Fruit fly (Drosophila melanogaster) whole organism, embryonic: Measurements from ENCODE around the gene Mkk4.

Experiments
- Adf1 ChIP-seq: fragments of 200-800 bp; sonication (Bioruptor generic); IDR thresholded peaks from 2 replicates; pipeline ENCODE4 v1.3.6; 2022; ENCODE audit warnings: missing biosample characterization, missing genetic modification characterization
- C15 ChIP-seq: fragments of 200-800 bp; sonication (Bioruptor generic); IDR thresholded peaks from 3 replicates; pipeline ENCODE4 v1.3.6; 2022; ENCODE audit warnings: missing biosample characterization, missing genetic modification characterization
- CG10543 ChIP-seq: fragments of 200-800 bp; sonication (Bioruptor generic); optimal IDR thresholded peaks from 3 replicates; lab custom pipeline; 2017; ENCODE audit warnings: missing biosample characterization, mild to moderate bottlenecking, missing genetic modification characterization, moderate library complexity
- CG12071 ChIP-seq: fragments of 200-800 bp; sonication (Bioruptor generic); optimal IDR thresholded peaks from 3 replicates; lab custom pipeline; 2018; ENCODE audit warnings: missing biosample characterization, mild to moderate bottlenecking, missing genetic modification characterization
- CG12391 ChIP-seq: fragments of 200-800 bp; sonication (Bioruptor generic); optimal IDR thresholded peaks from 3 replicates; lab custom pipeline; 2018; ENCODE audit warnings: missing biosample characterization, mild to moderate bottlenecking, missing genetic modification characterization, moderate library complexity
- CG13296 ChIP-seq: fragments of 200-800 bp; sonication (Bioruptor generic); optimal IDR thresholded peaks from 3 replicates; lab custom pipeline; 2018; ENCODE audit warnings: missing biosample characterization, mild to moderate bottlenecking, missing genetic modification characterization
- CG14014 ChIP-seq: fragments of 200-800 bp; sonication (Bioruptor generic); IDR thresholded peaks from 2 replicates; pipeline ENCODE4 v1.3.6; 2022; ENCODE audit warnings: missing biosample characterization, missing genetic modification characterization
- CG15479 ChIP-seq: fragments of 200-800 bp; sonication (Bioruptor generic); optimal IDR thresholded peaks from 3 replicates; lab custom pipeline; 2019; ENCODE audit warnings: missing biosample characterization, mild to moderate bottlenecking, missing genetic modification characterization, moderate library complexity
- CG15514 ChIP-seq: fragments of 200-800 bp; sonication (Bioruptor generic); optimal IDR thresholded peaks from 3 replicates; lab custom pipeline; 2017; ENCODE audit warnings: missing biosample characterization, missing genetic modification characterization, mild to moderate bottlenecking, moderate library complexity, missing genetic modification reagents
- CG17186 ChIP-seq: fragments of 200-800 bp; sonication (Bioruptor generic); optimal IDR thresholded peaks from 3 replicates; lab custom pipeline; 2017; ENCODE audit warnings: missing biosample characterization, missing genetic modification reagents, missing genetic modification characterization
- CG17359 ChIP-seq: fragments of 200-800 bp; sonication (Bioruptor generic); optimal IDR thresholded peaks from 3 replicates; lab custom pipeline; 2018; ENCODE audit warnings: missing biosample characterization, mild to moderate bottlenecking, missing genetic modification characterization, moderate library complexity
- CG17568 ChIP-seq: fragments of 200-800 bp; sonication (Bioruptor generic); optimal IDR thresholded peaks from 2 replicates; lab custom pipeline; 2018; ENCODE audit warnings: missing biosample characterization, mild to moderate bottlenecking, missing genetic modification characterization, moderate library complexity
- CG2199 ChIP-seq: fragments of 200-800 bp; sonication (Bioruptor generic); IDR thresholded peaks from 3 replicates; pipeline ENCODE4 v1.3.6; 2022; ENCODE audit warnings: missing biosample characterization, missing genetic modification characterization
- CG32532 ChIP-seq: fragments of 200-800 bp; sonication (Bioruptor generic); IDR thresholded peaks from 2 replicates; pipeline ENCODE4 v1.3.6; 2022; ENCODE audit warnings: missing biosample characterization, missing genetic modification characterization
- CG4328 ChIP-seq: fragments of 200-800 bp; sonication (Bioruptor generic); optimal IDR thresholded peaks from 3 replicates; lab custom pipeline; 2017; ENCODE audit warnings: missing biosample characterization, missing genetic modification reagents, missing genetic modification characterization
- CG6791 ChIP-seq: fragments of 200-800 bp; sonication (Bioruptor generic); IDR thresholded peaks from 3 replicates; pipeline ENCODE4 v1.3.6; 2022; ENCODE audit warnings: missing biosample characterization, missing genetic modification characterization; ENCODE audit not compliant: partially characterized antibody
- CG8089 ChIP-seq: fragments of 200-800 bp; sonication (Bioruptor generic); optimal IDR thresholded peaks from 3 replicates; lab custom pipeline; 2016; ENCODE audit warnings: missing biosample characterization, missing genetic modification characterization
- D ChIP-seq, 2 experiments: fragments of 200-800 bp in 1 of 2; fragments of >200 bp in 1 of 2; sonication (Bioruptor generic) in 1 of 2; optimal IDR thresholded peaks; 2 replicates in 1 of 2; 3 replicates in 1 of 2; lab custom pipeline; 2017; ENCODE audit warnings: mild to moderate bottlenecking in 1 of 2, missing biosample characterization in 1 of 2, missing genetic modification characterization in 1 of 2, missing genetic modification reagents in 1 of 2
- Fer2 ChIP-seq: fragments of 200-800 bp; sonication (Bioruptor generic); optimal IDR thresholded peaks from 2 replicates; lab custom pipeline; 2018; ENCODE audit warnings: missing biosample characterization, mild to moderate bottlenecking, missing genetic modification characterization, moderate library complexity
- HHEX ChIP-seq: fragments of 200-800 bp; sonication (Bioruptor generic); optimal IDR thresholded peaks from 3 replicates; lab custom pipeline; 2017; ENCODE audit warnings: missing biosample characterization, mild to moderate bottlenecking, missing genetic modification characterization, missing genetic modification reagents
- HLH4C ChIP-seq: fragments of 200-800 bp; sonication (Bioruptor generic); IDR thresholded peaks from 3 replicates; pipeline ENCODE4 v1.3.6; 2022; ENCODE audit warnings: missing biosample characterization, missing genetic modification characterization; ENCODE audit not compliant: partially characterized antibody
- Hr51 ChIP-seq, 2 experiments: fragments of 200-800 bp; sonication (Bioruptor generic); optimal IDR thresholded peaks; 2 replicates in 1 of 2; 3 replicates in 1 of 2; lab custom pipeline; 2016 to 2018; ENCODE audit warnings: missing biosample characterization in 2 of 2, missing genetic modification characterization in 2 of 2, mild to moderate bottlenecking in 1 of 2, moderate library complexity in 1 of 2
- MTF-1 ChIP-seq: fragments of 200-800 bp; sonication (Bioruptor generic); optimal IDR thresholded peaks from 2 replicates; lab custom pipeline; 2018; ENCODE audit warnings: missing biosample characterization, mild to moderate bottlenecking, missing genetic modification characterization, borderline replicate concordance
- Nf-YC ChIP-seq: fragments of 200-800 bp; optimal IDR thresholded peaks from 3 replicates; lab custom pipeline; 2019; ENCODE audit warnings: missing biosample characterization, mild to moderate bottlenecking, missing genetic modification characterization, moderate library complexity
- Oaz ChIP-seq: fragments of 200-800 bp; sonication (Bioruptor generic); IDR thresholded peaks from 2 replicates; pipeline ENCODE4 v1.3.6; 2022; ENCODE audit warnings: missing biosample characterization, missing genetic modification characterization
- Optix ChIP-seq: fragments of 200-800 bp; sonication (Bioruptor generic); IDR thresholded peaks from 3 replicates; pipeline ENCODE4 v1.3.6; 2022; ENCODE audit warnings: missing biosample characterization, missing genetic modification characterization
- Sry-β ChIP-seq: fragments of 200-800 bp; sonication (Bioruptor generic); optimal IDR thresholded peaks from 2 replicates; lab custom pipeline; 2018; ENCODE audit warnings: missing biosample characterization, mild to moderate bottlenecking, missing genetic modification characterization, moderate library complexity
- al ChIP-seq: fragments of 200-800 bp; sonication (Bioruptor generic); IDR thresholded peaks from 2 replicates; pipeline ENCODE4 v1.3.6; 2022; ENCODE audit warnings: missing biosample characterization, missing genetic modification characterization
- br ChIP-seq: fragments of >200 bp; optimal IDR thresholded peaks from 2 replicates; lab custom pipeline; 2017
- dimm ChIP-seq: fragments of 200-800 bp; sonication (Bioruptor generic); IDR thresholded peaks from 2 replicates; pipeline ENCODE4 v1.3.6; 2022; ENCODE audit warnings: missing biosample characterization, missing genetic modification characterization
- dm ChIP-seq: fragments of 200-800 bp; sonication (Bioruptor generic); optimal IDR thresholded peaks from 3 replicates; lab custom pipeline; 2016; ENCODE audit warnings: missing biosample characterization, missing genetic modification characterization
- emc ChIP-seq: fragments of 200-800 bp; sonication (Bioruptor generic); optimal IDR thresholded peaks from 2 replicates; lab custom pipeline; 2016; ENCODE audit warnings: missing biosample characterization, missing genetic modification characterization
- knrl ChIP-seq: fragments of 200-800 bp; sonication (Bioruptor generic); IDR thresholded peaks from 3 replicates; pipeline ENCODE4 v1.3.6; 2022; ENCODE audit warnings: missing biosample characterization, missing genetic modification characterization; ENCODE audit not compliant: partially characterized antibody
- lab ChIP-seq: fragments of 200-800 bp; sonication (Bioruptor generic); optimal IDR thresholded peaks from 3 replicates; lab custom pipeline; 2017; ENCODE audit warnings: missing biosample characterization, missing genetic modification characterization, mild to moderate bottlenecking, moderate library complexity, missing genetic modification reagents
- mirr ChIP-seq: fragments of 200-800 bp; sonication (Bioruptor generic); optimal IDR thresholded peaks from 3 replicates; lab custom pipeline; 2018; ENCODE audit warnings: missing biosample characterization, mild to moderate bottlenecking, missing genetic modification characterization
- nmo ChIP-seq: fragments of 200-800 bp; sonication (Bioruptor generic); optimal IDR thresholded peaks from 2 replicates; lab custom pipeline; 2018; ENCODE audit warnings: missing biosample characterization, mild to moderate bottlenecking, missing genetic modification characterization, moderate library complexity
- odd ChIP-seq: fragments of 200-800 bp; sonication (Bioruptor generic); optimal IDR thresholded peaks from 2 replicates; lab custom pipeline; 2017; ENCODE audit warnings: missing biosample characterization, mild to moderate bottlenecking, missing genetic modification characterization
- onecut ChIP-seq: fragments of 200-800 bp; sonication (Bioruptor generic); IDR thresholded peaks from 2 replicates; pipeline ENCODE4 v1.3.6; 2022; ENCODE audit warnings: missing biosample characterization, missing genetic modification characterization
- pan ChIP-seq, 4 experiments: fragments of >200 bp in 3 of 4; fragments of 200-800 bp in 1 of 4; sonication (Bioruptor generic) in 1 of 4; optimal IDR thresholded peaks in 3 of 4; IDR thresholded peaks in 1 of 4; 2 replicates each; pipeline versions ENCODE4 v1.3.6 to Lab custom; 2017 to 2022; ENCODE audit warnings: missing biosample characterization in 2 of 4, missing genetic modification characterization in 2 of 4, mixed read lengths in 1 of 4
- pfk ChIP-seq: fragments of 200-800 bp; sonication (Bioruptor generic); optimal IDR thresholded peaks from 2 replicates; lab custom pipeline; 2018; ENCODE audit warnings: missing biosample characterization, mild to moderate bottlenecking, missing genetic modification characterization, moderate library complexity
- schlank ChIP-seq: fragments of 200-800 bp; sonication (Bioruptor generic); optimal IDR thresholded peaks from 2 replicates; lab custom pipeline; 2018; ENCODE audit warnings: missing biosample characterization, mild to moderate bottlenecking, missing genetic modification characterization
- scrt ChIP-seq: fragments of 200-800 bp; sonication (Bioruptor generic); optimal IDR thresholded peaks from 2 replicates; lab custom pipeline; 2018; ENCODE audit warnings: missing biosample characterization, mild to moderate bottlenecking, missing genetic modification characterization, moderate library complexity
- sqz ChIP-seq: fragments of 200-800 bp; sonication (Bioruptor generic); optimal IDR thresholded peaks from 3 replicates; lab custom pipeline; 2018; ENCODE audit warnings: missing biosample characterization, mild to moderate bottlenecking, missing genetic modification characterization
- tll ChIP-seq, 2 experiments: fragments of 200-800 bp in 1 of 2; fragments of >200 bp in 1 of 2; sonication (Bioruptor generic) in 1 of 2; optimal IDR thresholded peaks; 2 replicates each; lab custom pipeline; 2017 to 2019; ENCODE audit warnings: missing biosample characterization in 2 of 2, missing genetic modification characterization in 2 of 2, mild to moderate bottlenecking in 1 of 2, moderate library complexity in 1 of 2
- toy ChIP-seq: fragments of 200-800 bp; sonication (Bioruptor generic); IDR thresholded peaks from 2 replicates; pipeline ENCODE4 v1.3.6; 2022; ENCODE audit warnings: missing biosample characterization, missing genetic modification characterization
- z ChIP-seq: fragments of 200-800 bp; sonication (Bioruptor generic); IDR thresholded peaks from 3 replicates; pipeline ENCODE4 v1.3.6; 2022; ENCODE audit warnings: missing biosample characterization, missing genetic modification characterization

Mkk4 gene

dm6 chr3R:8694110-8694826 lies 43.7 kb upstream of the Mkk4 start:
- TF ChIP-seq br = no peak
- no peak for TF ChIP-seq nmo
- TF ChIP-seq mirr (GFP tag; lab: Kevin White, UChicago) = peak; percentile 54
- TF ChIP-seq lab (GFP tag; lab: Kevin White, UChicago) = peak; percentile 56
- peak; percentile 73 for TF ChIP-seq Nf-YC (tag; lab: Kevin White, UChicago)
- TF ChIP-seq D (optimal IDR thresholded peaks at IDR 0.05; lab: Kevin White, UChicago) = no peak
- TF ChIP-seq D (GFP tag; optimal IDR thresholded peaks at IDR 0.05; lab: Kevin White, UChicago) = no peak
- no peak for TF ChIP-seq Optix (GFP tag; lab: Robert Waterston, UW)
- TF ChIP-seq scrt (GFP tag; lab: Kevin White, UChicago) = peak; percentile 37
- peak; percentile 45 for TF ChIP-seq CG10543 (GFP tag; lab: Kevin White, UChicago)
- TF ChIP-seq CG15514 = peak; percentile 70
- TF ChIP-seq emc = no peak
- no peak for TF ChIP-seq Hr51 (GFP tag; optimal IDR thresholded peaks at IDR 0.05; lab: Kevin White, UChicago)
- TF ChIP-seq CG14014 = 0 out of 2 replicates have a peak, but pooled peaks have one; percentile 45
- TF ChIP-seq HLH4C = no peak
- TF ChIP-seq CG12391 = no peak
- TF ChIP-seq CG32532 (GFP tag; lab: Robert Waterston, UW) = peak; percentile 74; the same call in 1 of the 2 replicates
- no peak for TF ChIP-seq CG6791 (GFP tag; lab: Robert Waterston, UW)
- TF ChIP-seq CG17568 (GFP tag; lab: Kevin White, UChicago) = peak; percentile 44
- TF ChIP-seq z (GFP tag; lab: Robert Waterston, UW) = peak; percentile 89
- TF ChIP-seq pan (optimal IDR thresholded peaks at IDR 0.05; lab: Kevin White, UChicago) = no peak
- TF ChIP-seq pan (GFP tag; optimal IDR thresholded peaks at IDR 0.05 in 1 of 2, IDR thresholded peaks at IDR 0.05 in 1 of 2) = peak in 1 of 2 experiments; percentile 20
- no peak for TF ChIP-seq dm (GFP tag; lab: Kevin White, UChicago)
- no peak for TF ChIP-seq CG2199 (GFP tag; lab: Robert Waterston, UW)
- peak; percentile 63; the same call in 1 of the 2 replicates for TF ChIP-seq Adf1 (GFP tag; lab: Robert Waterston, UW)
- peak; percentile 80 for TF ChIP-seq CG13296 (GFP tag; lab: Kevin White, UChicago)
- TF ChIP-seq knrl (GFP tag; lab: Robert Waterston, UW) = no peak
- peak; percentile 31; the same call in 1 of the 3 replicates for TF ChIP-seq C15 (GFP tag; lab: Robert Waterston, UW)
- TF ChIP-seq HHEX = peak; percentile 32
- no peak for TF ChIP-seq al
- peak; percentile 63 for TF ChIP-seq CG12071
- peak; percentile 9 for TF ChIP-seq MTF-1 (GFP tag; lab: Kevin White, UChicago)
- no peak for TF ChIP-seq CG8089 (GFP tag; lab: Kevin White, UChicago)
- peak; percentile 14; the same call in 1 of the 2 replicates for TF ChIP-seq onecut (GFP tag; lab: Robert Waterston, UW)
- no peak for TF ChIP-seq Sry-β (GFP tag; lab: Kevin White, UChicago)
- TF ChIP-seq CG15479 (GFP tag; lab: Kevin White, UChicago) = peak; percentile 58
- TF ChIP-seq CG4328 = peak; percentile 32
- TF ChIP-seq schlank (tag; lab: Kevin White, UChicago) = peak; percentile 55
- peak; percentile 55 for TF ChIP-seq odd (GFP tag; lab: Kevin White, UChicago)
- no peak for TF ChIP-seq CG17186 (GFP tag; lab: Kevin White, UChicago)
- no peak for TF ChIP-seq dimm (GFP tag; lab: Robert Waterston, UW)
- peak; percentile 33 for TF ChIP-seq pfk (GFP tag; lab: Kevin White, UChicago)
- peak; percentile 30 for TF ChIP-seq Fer2
- TF ChIP-seq Oaz (GFP tag; lab: Robert Waterston, UW) = 0 out of 2 replicates have a peak, but pooled peaks have one; percentile 18
- peak; percentile 48; the same call in 1 of the 2 replicates for TF ChIP-seq toy
- peak in 1 of 2 experiments; percentile 80 for TF ChIP-seq tll (GFP tag; optimal IDR thresholded peaks at IDR 0.05; lab: Kevin White, UChicago)
- peak; percentile 84 for TF ChIP-seq CG17359 (tag; lab: Kevin White, UChicago)
- peak; percentile 93 for TF ChIP-seq sqz (GFP tag; lab: Kevin White, UChicago)
